Worm (Caenorhabditis elegans) whole organism, L1 larva: Measurements from ENCODE around the gene lgc-6.

ENCODE experiments used
- C16A3.4 ChIP-seq: fragments of 150-350 bp; optimal IDR thresholded peaks from 2 replicates; lab custom pipeline; 2014; ENCODE audit warnings: missing biosample characterization, missing genetic modification characterization
- C34B4.2 ChIP-seq: sonication (generic microtip); optimal IDR thresholded peaks from 2 replicates; lab custom pipeline; 2017; ENCODE audit warnings: mild to moderate bottlenecking, missing genetic modification characterization, missing compliant biosample characterization
- aha-1 ChIP-seq: fragments of 150-350 bp; optimal IDR thresholded peaks from 2 replicates; lab custom pipeline; 2014; ENCODE audit warnings: missing biosample characterization, missing genetic modification characterization
- aly-2 ChIP-seq: fragments of 150-350 bp; optimal IDR thresholded peaks from 2 replicates; lab custom pipeline; 2014; ENCODE audit warnings: missing biosample characterization, missing genetic modification characterization
- blmp-1 ChIP-seq: fragments of 150-350 bp; optimal IDR thresholded peaks from 2 replicates; lab custom pipeline; 2014; ENCODE audit warnings: missing biosample characterization, missing genetic modification characterization
- ceh-82 ChIP-seq, 3 experiments: fragments of 150-350 bp in 1 of 3; sonication (generic microtip) in 2 of 3; optimal IDR thresholded peaks; 2 replicates each; lab custom pipeline; 2014 to 2017; ENCODE audit warnings: missing biosample characterization in 3 of 3, missing genetic modification characterization in 3 of 3
- ces-1 ChIP-seq: fragments of 150-350 bp; optimal IDR thresholded peaks from 2 replicates; lab custom pipeline; 2014; ENCODE audit warnings: missing biosample characterization, missing genetic modification reagents, missing genetic modification characterization
- dpl-1 ChIP-seq, 3 experiments: fragments of 150-350 bp in 2 of 3; sonication (generic microtip) in 1 of 3; optimal IDR thresholded peaks; 2 replicates each; lab custom pipeline; 2014 to 2017; ENCODE audit warnings: missing biosample characterization in 3 of 3, missing genetic modification characterization in 3 of 3, missing genetic modification reagents in 3 of 3
- efl-3 ChIP-seq: fragments of 200-800 bp; sonication (Bioruptor generic); optimal IDR thresholded peaks from 2 replicates; lab custom pipeline; 2018; ENCODE audit warnings: mild to moderate bottlenecking, missing genetic modification characterization, missing compliant biosample characterization
- egl-13 ChIP-seq: sonication (generic microtip); optimal IDR thresholded peaks from 2 replicates; lab custom pipeline; 2016; ENCODE audit warnings: missing genotype, missing genetic modification reagents, missing genetic modification characterization, missing compliant biosample characterization
- egl-27 ChIP-seq, 2 experiments: fragments of 150-350 bp in 1 of 2; sonication (generic microtip); optimal IDR thresholded peaks; 3 replicates each; lab custom pipeline; 2017 to 2018; ENCODE audit warnings: missing biosample characterization in 2 of 2, missing genetic modification characterization in 2 of 2, missing genetic modification reagents in 2 of 2
- elt-3 ChIP-seq, 6 experiments: fragments of 150-350 bp in 1 of 6; sonication (generic microtip); optimal IDR thresholded peaks; 2 replicates each; lab custom pipeline; 2017 to 2018; ENCODE audit warnings: missing biosample characterization in 6 of 6, missing genetic modification characterization in 6 of 6, inconsistent platforms in 1 of 6
- fkh-10 ChIP-seq: sonication (generic microtip); optimal IDR thresholded peaks from 2 replicates; lab custom pipeline; 2017; ENCODE audit warnings: missing biosample characterization, missing genetic modification reagents, missing genetic modification characterization
- fkh-4 ChIP-seq: sonication (generic microtip); optimal IDR thresholded peaks from 2 replicates; lab custom pipeline; 2016; ENCODE audit warnings: missing compliant biosample characterization, missing genetic modification characterization, borderline replicate concordance
- grh-1 ChIP-seq: fragments of 200-800 bp; sonication (Bioruptor generic); IDR thresholded peaks from 2 replicates; pipeline ENCODE4 v1.3.6; 2022; ENCODE audit warnings: missing genetic modification reagents, missing genetic modification characterization, missing compliant biosample characterization
- hlh-4 ChIP-seq: sonication (generic microtip); optimal IDR thresholded peaks from 2 replicates; lab custom pipeline; 2016; ENCODE audit warnings: mild to moderate bottlenecking, missing genetic modification characterization, missing compliant biosample characterization
- hpl-2 ChIP-seq: fragments of 150-350 bp; optimal IDR thresholded peaks from 2 replicates; lab custom pipeline; 2014; ENCODE audit warnings: missing biosample characterization, missing genetic modification reagents, missing genetic modification characterization
- isw-1 ChIP-seq: fragments of 200-800 bp; sonication (Bioruptor generic); IDR thresholded peaks from 2 replicates; pipeline ENCODE4 v1.3.6; 2022; ENCODE audit warnings: missing genetic modification characterization, missing compliant biosample characterization
- lin-14 ChIP-seq: fragments of 200-800 bp; sonication (Bioruptor generic); optimal IDR thresholded peaks from 2 replicates; lab custom pipeline; 2018; ENCODE audit warnings: mild to moderate bottlenecking, missing genetic modification characterization, moderate library complexity, missing compliant biosample characterization
- lin-39 ChIP-seq: fragments of 150-350 bp; optimal IDR thresholded peaks from 2 replicates; lab custom pipeline; 2014; ENCODE audit warnings: missing biosample characterization, missing genetic modification reagents, missing genetic modification characterization
- lsy-2 ChIP-seq, 2 experiments: fragments of 150-350 bp; optimal IDR thresholded peaks; 2 replicates each; lab custom pipeline; 2014; ENCODE audit warnings: missing biosample characterization in 2 of 2, missing genetic modification characterization in 2 of 2
- mab-9 ChIP-seq: fragments of 200-800 bp; sonication (Bioruptor generic); IDR thresholded peaks from 2 replicates; pipeline ENCODE4 v1.3.6; 2022; ENCODE audit warnings: missing genetic modification reagents, missing genetic modification characterization, missing compliant biosample characterization
- mep-1 ChIP-seq: fragments of 150-350 bp; optimal IDR thresholded peaks from 2 replicates; lab custom pipeline; 2014; ENCODE audit warnings: missing biosample characterization, missing genetic modification characterization
- nhr-11 ChIP-seq: fragments of 150-350 bp; optimal IDR thresholded peaks from 2 replicates; lab custom pipeline; 2014; ENCODE audit warnings: missing biosample characterization, missing genetic modification characterization
- nhr-12 ChIP-seq: sonication (generic microtip); optimal IDR thresholded peaks from 2 replicates; lab custom pipeline; 2017; ENCODE audit warnings: missing biosample characterization, missing genetic modification characterization
- nhr-19 ChIP-seq: fragments of 200-800 bp; sonication (Bioruptor generic); conservative IDR thresholded peaks from 2 replicates; pipeline ENCODE4 v1.3.6; 2022; ENCODE audit warnings: missing genetic modification characterization, missing compliant biosample characterization
- nhr-20 ChIP-seq: sonication (generic microtip); optimal IDR thresholded peaks from 2 replicates; lab custom pipeline; 2016; ENCODE audit warnings: mild to moderate bottlenecking, missing genetic modification characterization, missing compliant biosample characterization
- nhr-237 ChIP-seq: fragments of 150-350 bp; optimal IDR thresholded peaks from 2 replicates; lab custom pipeline; 2014; ENCODE audit warnings: missing biosample characterization, missing genetic modification characterization
- nhr-28 ChIP-seq: fragments of 150-350 bp; optimal IDR thresholded peaks from 2 replicates; lab custom pipeline; 2014; ENCODE audit warnings: missing biosample characterization, missing genetic modification characterization
- nhr-71 ChIP-seq: sonication (generic microtip); optimal IDR thresholded peaks from 2 replicates; lab custom pipeline; 2016; ENCODE audit warnings: mild to moderate bottlenecking, missing genetic modification characterization, moderate library complexity, missing compliant biosample characterization
- nhr-76 ChIP-seq: sonication (generic microtip); optimal IDR thresholded peaks from 2 replicates; lab custom pipeline; 2017; ENCODE audit warnings: missing biosample characterization, missing genetic modification characterization
- nhr-85 ChIP-seq: sonication (generic microtip); peaks from one replicate; lab custom pipeline; 2016; ENCODE audit warnings: missing genetic modification characterization, inconsistent platforms, missing compliant biosample characterization
- pag-3 ChIP-seq: sonication (generic microtip); optimal IDR thresholded peaks from 2 replicates; lab custom pipeline; 2017; ENCODE audit warnings: missing genetic modification characterization, mild to moderate bottlenecking, missing compliant biosample characterization, antibody characterized with exemption, borderline replicate concordance; ENCODE audit not compliant: insufficient read depth
- snpc-4 ChIP-seq: fragments of 150-350 bp; optimal IDR thresholded peaks from 2 replicates; lab custom pipeline; 2014; ENCODE audit warnings: missing biosample characterization, missing genetic modification characterization
- snu-23 ChIP-seq: sonication (generic microtip); optimal IDR thresholded peaks from 2 replicates; lab custom pipeline; 2016; ENCODE audit warnings: missing genetic modification characterization, missing compliant biosample characterization
- sptf-1 ChIP-seq: fragments of 150-350 bp; optimal IDR thresholded peaks from 2 replicates; lab custom pipeline; 2014; ENCODE audit warnings: missing biosample characterization, missing genetic modification characterization
- swsn-7 ChIP-seq: sonication (generic microtip); optimal IDR thresholded peaks from 2 replicates; lab custom pipeline; 2016; ENCODE audit warnings: missing genetic modification characterization, missing compliant biosample characterization
- tbx-2 ChIP-seq: sonication (generic microtip); optimal IDR thresholded peaks from 2 replicates; lab custom pipeline; 2016; ENCODE audit warnings: missing genetic modification characterization, missing compliant biosample characterization
- tlp-1 ChIP-seq: fragments of 150-350 bp; optimal IDR thresholded peaks from 2 replicates; lab custom pipeline; 2014; ENCODE audit warnings: missing biosample characterization, missing genetic modification characterization
- unc-30 ChIP-seq: sonication (generic microtip); optimal IDR thresholded peaks from 2 replicates; lab custom pipeline; 2017; ENCODE audit warnings: missing biosample characterization, missing genetic modification characterization
- unc-62 ChIP-seq: fragments of 150-350 bp; optimal IDR thresholded peaks from 2 replicates; lab custom pipeline; 2014; ENCODE audit warnings: missing biosample characterization, missing genetic modification reagents, missing genetic modification characterization
- unc-86 ChIP-seq: sonication (generic microtip); optimal IDR thresholded peaks from 2 replicates; lab custom pipeline; 2016; ENCODE audit warnings: missing genetic modification characterization, missing compliant biosample characterization
- vab-15 ChIP-seq: sonication (generic microtip); optimal IDR thresholded peaks from 2 replicates; lab custom pipeline; 2017; ENCODE audit warnings: missing genotype, mild to moderate bottlenecking, missing genetic modification characterization, missing compliant biosample characterization
- zag-1 ChIP-seq: fragments of 150-350 bp; optimal IDR thresholded peaks from 2 replicates; lab custom pipeline; 2014; ENCODE audit warnings: missing biosample characterization, missing genetic modification characterization
- zip-4 ChIP-seq: fragments of 200-800 bp; sonication (Bioruptor generic); optimal IDR thresholded peaks from 2 replicates; lab custom pipeline; 2018; ENCODE audit warnings: mild to moderate bottlenecking, missing genetic modification characterization, moderate library complexity, missing compliant biosample characterization

Gene lgc-6

DNA sequence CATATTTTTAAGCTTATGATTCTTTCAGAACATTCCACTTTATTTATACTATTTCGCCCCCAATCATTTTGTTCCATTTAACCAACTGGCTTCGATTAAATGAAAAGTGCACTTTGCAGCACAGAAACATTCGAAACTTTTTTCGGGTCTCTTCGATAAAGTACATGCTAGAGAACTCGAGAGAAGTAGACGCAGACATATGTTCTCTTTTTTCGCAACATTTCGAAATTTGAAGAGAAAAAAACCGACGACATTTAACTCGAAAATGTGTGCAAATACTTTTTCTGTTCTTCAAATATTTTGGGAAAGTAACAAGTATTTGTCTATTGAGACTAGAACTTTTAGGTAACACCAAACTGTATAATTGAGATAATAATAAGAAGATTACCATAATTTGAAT is 37.2 kb downstream of the lgc-6 start (continued):
- TF ChIP-seq aha-1 (tag; lab: Kevin White, UChicago) (no peak), unc-86 (tag; lab: Kevin White, UChicago) (no peak), efl-3 (GFP tag; lab: Kevin White, UChicago) (no peak), nhr-20 (tag; lab: Kevin White, UChicago) (no peak), blmp-1 (tag; lab: Kevin White, UChicago) (no peak), C16A3.4 (tag; lab: Kevin White, UChicago) (no peak), ces-1 (GFP tag; lab: Kevin White, UChicago) (no peak), nhr-11 (tag; lab: Kevin White, UChicago) (no peak), mep-1 (tag; lab: Kevin White, UChicago) (peak; percentile 36)

DNA sequence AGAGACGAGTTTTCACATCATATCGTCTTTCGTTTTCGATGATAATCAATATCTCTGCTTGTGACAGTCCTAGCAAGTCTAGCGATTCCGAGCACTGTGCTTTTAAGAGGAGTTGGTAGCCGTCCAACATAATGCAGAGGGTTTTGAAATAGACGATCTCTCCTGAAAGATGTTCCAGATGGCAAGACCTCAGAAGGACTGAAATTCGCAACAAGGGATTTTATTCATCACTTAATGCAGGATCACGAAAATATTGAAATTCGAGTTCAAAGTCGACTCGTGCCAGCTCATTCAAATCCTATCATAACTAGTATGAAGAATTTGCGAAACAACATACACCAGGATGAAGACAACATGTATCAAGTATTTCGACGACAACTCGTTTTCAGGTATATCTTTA is 37.8 kb downstream of the lgc-6 start, which contains the start of gene D2096.7:
Gene D2096.7, minus strand, starts transcription at position 130 of the 400 bp plus-strand sequence.
- TF ChIP-seq grh-1 (GFP tag; lab: Robert Waterston, UW) (0 out of 2 replicates have a peak, but pooled peaks have one; percentile 11), ceh-82 (tag; optimal IDR thresholded peaks at IDR 0.05; lab: Kevin White, UChicago) (no peak), aly-2 (tag; lab: Kevin White, UChicago) (peak; percentile 43)

DNA sequence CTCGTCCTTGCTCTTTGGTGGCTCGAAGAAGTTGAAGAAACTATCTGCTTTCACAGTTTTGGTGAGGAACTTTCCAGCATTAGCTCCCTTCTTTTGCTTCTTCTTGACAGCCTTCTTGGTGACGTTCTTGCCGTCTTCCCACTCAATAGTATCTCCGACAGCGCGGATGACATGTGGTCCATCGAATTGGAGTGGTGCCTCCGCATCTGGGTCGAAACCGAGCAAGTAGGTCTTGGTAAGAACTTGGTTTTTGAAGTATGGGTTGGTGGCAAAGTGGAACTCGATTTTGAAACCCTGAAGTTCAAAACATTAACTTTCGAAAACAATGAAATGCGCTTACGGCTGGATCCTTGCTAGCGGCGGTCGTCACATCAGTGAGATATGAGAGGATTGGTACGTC is 38.5 kb downstream of the lgc-6 start:
- TF ChIP-seq nhr-28 (tag; lab: Kevin White, UChicago) = no peak
- no peak for TF ChIP-seq aha-1 (tag; lab: Kevin White, UChicago)
- TF ChIP-seq tbx-2 = no peak
- no peak for TF ChIP-seq C16A3.4 (tag; lab: Kevin White, UChicago)
- TF ChIP-seq, all 84 proteins: peak for 0

DNA sequence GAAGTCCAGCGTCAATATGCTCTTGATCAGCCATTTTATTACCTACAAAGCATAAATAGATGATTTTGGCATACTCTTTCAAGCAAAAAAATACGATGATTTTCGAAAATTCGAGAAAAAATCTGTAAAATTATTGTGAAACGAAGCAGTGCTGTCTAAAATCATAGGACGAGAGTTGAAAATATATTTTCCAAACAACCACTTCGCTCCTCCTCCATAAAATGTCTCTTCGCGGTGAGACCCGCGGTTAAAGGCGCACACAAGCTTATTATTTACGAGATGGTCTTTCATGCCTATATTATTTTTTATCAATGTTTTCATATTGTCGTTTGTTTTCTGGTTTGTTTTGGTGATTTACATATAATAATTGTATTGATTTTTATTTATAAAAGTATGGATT is 39.5 kb downstream of the lgc-6 start, which contains the start of gene nap-1:
Gene nap-1, minus strand, starts transcription at position 42 of the 400 bp plus-strand sequence.
- TF ChIP-seq zip-4 (GFP tag; lab: Kevin White, UChicago) (no peak), nhr-28 (tag; lab: Kevin White, UChicago) (no peak), isw-1 (GFP tag; lab: Robert Waterston, UW) (peak; percentile 59), tlp-1 (no peak), dpl-1 (GFP tag; optimal IDR thresholded peaks at IDR 0.05; lab: Kevin White, UChicago) (peak; percentile 59 to 78 (median 72)), nhr-12 (tag; lab: Kevin White, UChicago) (no peak), hlh-4 (tag; lab: Kevin White, UChicago) (no peak), nhr-237 (tag; lab: Kevin White, UChicago) (peak; percentile 15), snu-23 (peak; percentile 87), lsy-2 (tag; optimal IDR thresholded peaks at IDR 0.05; lab: Kevin White, UChicago) (peak; percentile 84 to 93), nhr-76 (tag; lab: Kevin White, UChicago) (no peak), snpc-4 (tag; lab: Kevin White, UChicago) (peak; percentile 52), efl-3 (GFP tag; lab: Kevin White, UChicago) (no peak), mab-9 (GFP tag; lab: Robert Waterston, UW) (no peak), nhr-19 (GFP tag; lab: Robert Waterston, UW) (peak; percentile 76), nhr-85 (tag; lab: Kevin White, UChicago) (peak; percentile 71), fkh-10 (GFP tag; lab: Kevin White, UChicago) (no peak), swsn-7 (tag; lab: Kevin White, UChicago) (peak; percentile 69), zag-1 (no peak), aly-2 (tag; lab: Kevin White, UChicago) (no peak), lin-14 (peak; percentile 84), egl-13 (tag; lab: Kevin White, UChicago) (peak; percentile 23), tbx-2 (peak; percentile 66), pag-3 (tag; lab: Kevin White, UChicago) (no peak), egl-27 (tag; optimal IDR thresholded peaks at IDR 0.05; lab: Kevin White, UChicago) (peak in 1 of 2 experiments; percentile 9), ces-1 (GFP tag; lab: Kevin White, UChicago) (no peak), sptf-1 (tag; lab: Kevin White, UChicago) (no peak), unc-62 (GFP tag; lab: Kevin White, UChicago) (no peak), lin-39 (tag; lab: Kevin White, UChicago) (no peak), fkh-4 (tag; lab: Kevin White, UChicago) (no peak), elt-3 (tag; optimal IDR thresholded peaks at IDR 0.05; lab: Kevin White, UChicago) (peak in 2 of 6 experiments; percentile 21 to 78), unc-86 (tag; lab: Kevin White, UChicago) (peak; percentile 58), aha-1 (tag; lab: Kevin White, UChicago) (peak; percentile 42), unc-30 (tag; lab: Kevin White, UChicago) (no peak), blmp-1 (tag; lab: Kevin White, UChicago) (peak; percentile 77), C34B4.2 (no peak), nhr-71 (tag; lab: Kevin White, UChicago) (peak; percentile 85), vab-15 (tag; lab: Kevin White, UChicago) (no peak), hpl-2 (GFP tag; lab: Kevin White, UChicago) (no peak)
